Worm (Caenorhabditis elegans): ENCODE data around the gene Y57G11C.36.
A peak's percentile ranks its signal among the peaks of the same experiment; 100 is the strongest.

Y57G11C.36 gene

DNA sequence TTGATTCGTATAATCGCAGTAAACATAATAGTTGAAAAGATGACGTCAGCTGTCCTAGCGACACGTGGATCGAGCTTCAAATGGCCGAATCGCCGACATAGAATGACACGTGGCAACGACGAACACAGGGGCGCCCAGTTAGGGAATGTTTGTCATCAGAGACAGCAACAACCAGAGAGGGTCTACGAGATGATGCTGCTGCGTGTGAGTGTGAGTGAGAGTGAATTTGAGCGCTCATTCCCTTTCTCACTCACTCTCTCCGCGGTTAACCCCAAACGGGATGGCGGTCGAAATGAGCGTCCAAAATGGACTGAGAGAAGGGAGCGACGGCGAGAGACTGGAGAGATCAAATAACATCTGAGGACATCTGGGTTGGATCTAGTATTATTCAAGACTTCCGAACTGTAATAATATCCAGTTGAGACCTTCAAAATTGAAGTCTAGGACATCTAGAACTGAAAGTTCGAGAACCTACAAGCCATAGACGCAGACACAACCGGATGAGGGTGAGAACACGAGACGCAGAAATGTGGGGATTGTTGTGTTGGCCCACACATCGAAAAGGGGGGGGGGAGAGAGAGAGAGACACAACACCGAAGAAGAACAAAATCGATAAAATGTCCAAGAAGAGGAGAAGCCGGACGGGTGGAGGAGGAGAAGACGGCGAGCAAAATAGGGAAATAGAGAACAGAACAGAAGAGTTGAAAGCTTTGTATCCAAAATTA is 20.5 kb upstream of the Y57G11C.36 start (continued):
- TF ChIP-seq hmg-1.2 (GFP tag; IDR thresholded peaks at IDR 0.05): peak; percentile 48; the same call in 1 of the 2 replicates
- 0 out of 2 replicates have a peak, but pooled peaks have one; percentile 23 for TF ChIP-seq attf-3 (GFP tag; conservative IDR thresholded peaks at IDR 0.05)
- TF ChIP-seq ama-1 (optimal IDR thresholded peaks at IDR 0.05): peak; percentile 34
- TF ChIP-seq ama-1 (GFP tag; optimal IDR thresholded peaks at IDR 0.05): no peak
- no peak for TF ChIP-seq ZK185.1 (tag; optimal IDR thresholded peaks at IDR 0.05; ENCODE audit: poor library complexity, severe bottlenecking)
- TF ChIP-seq ztf-6 (GFP tag; IDR thresholded peaks at IDR 0.05): no peak
- peak; percentile 39; the same call in 1 of the 2 replicates for TF ChIP-seq lir-1 (GFP tag; conservative IDR thresholded peaks at IDR 0.05)
- TF ChIP-seq mes-4 (tag; optimal IDR thresholded peaks at IDR 0.05): no peak
- no peak for TF ChIP-seq rec-8 (tag; optimal IDR thresholded peaks at IDR 0.05)
- no peak for TF ChIP-seq tlf-1 (GFP tag; optimal IDR thresholded peaks at IDR 0.05)
- TF ChIP-seq aptf-2 (GFP tag; conservative IDR thresholded peaks at IDR 0.05): no peak
- TF ChIP-seq nfyb-1 (GFP tag; IDR thresholded peaks at IDR 0.05): 0 out of 2 replicates have a peak, but pooled peaks have one; percentile 30
- TF ChIP-seq bed-1 (GFP tag; IDR thresholded peaks at IDR 0.05): no peak
- no peak for TF ChIP-seq cebp-1 (GFP tag; IDR thresholded peaks at IDR 0.05)
- TF ChIP-seq cebp-1 (tag; optimal IDR thresholded peaks at IDR 0.05): no peak
- TF ChIP-seq F23B12.7 (tag; optimal IDR thresholded peaks at IDR 0.05; ENCODE audit: insufficient read depth): no peak
- TF ChIP-seq F39B2.1 (GFP tag; IDR thresholded peaks at IDR 0.05): no peak
- TF ChIP-seq lin-35 (GFP tag; optimal IDR thresholded peaks at IDR 0.05): peak in 1 of 3 experiments; percentile 13
- TF ChIP-seq B0261.1 (tag; optimal IDR thresholded peaks at IDR 0.05): no peak
- TF ChIP-seq ekl-4 (GFP tag; IDR thresholded peaks at IDR 0.05): no peak
- peak; percentile 75 to 88 for TF ChIP-seq let-607 (tag; optimal IDR thresholded peaks at IDR 0.05)

DNA sequence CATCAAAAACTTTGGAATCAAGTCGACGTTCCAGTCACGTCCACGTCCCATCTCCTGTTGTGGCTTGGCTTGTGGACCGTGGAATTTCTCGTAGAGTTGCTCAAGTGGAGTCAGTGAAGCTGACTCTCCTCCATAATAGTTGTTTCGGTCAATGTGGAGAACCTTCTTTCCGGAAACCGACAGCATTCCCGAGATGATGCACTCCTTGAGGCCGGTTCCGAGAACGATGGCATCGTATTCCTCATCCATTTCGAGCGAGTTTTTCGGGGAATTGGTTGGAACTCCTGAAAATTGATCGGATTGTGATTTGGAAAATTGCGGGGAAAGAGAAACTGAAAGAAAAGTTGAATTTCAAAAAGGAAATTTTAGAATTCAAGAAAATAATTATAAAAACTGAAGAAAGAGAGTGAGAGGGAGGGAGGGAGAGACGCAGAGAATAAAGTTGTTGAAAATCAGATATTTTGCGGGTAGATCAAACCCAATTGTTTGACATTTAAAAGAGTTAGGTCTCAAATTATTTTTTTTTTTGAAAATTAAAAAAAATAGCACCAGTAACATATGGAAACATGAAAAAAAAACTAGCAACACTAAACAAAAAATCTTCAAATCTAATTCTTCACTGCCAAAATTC is 19.1 kb upstream of the Y57G11C.36 start, which contains the start of gene gdi-1:
Gene gdi-1 (minus strand): TSS at position 286 of the 631 bp plus-strand sequence.
- no peak for TF ChIP-seq tlf-1 (GFP tag; optimal IDR thresholded peaks at IDR 0.05)
- no peak for TF ChIP-seq lin-35 (GFP tag; optimal IDR thresholded peaks at IDR 0.05)
- peak; percentile 65; the same call in 1 of the 2 replicates for TF ChIP-seq attf-6 (GFP tag; IDR thresholded peaks at IDR 0.05)
- no peak for TF ChIP-seq snpc-4 (GFP tag; optimal IDR thresholded peaks at IDR 0.05)
- peak in 1 of 4 experiments; percentile 72 for TF ChIP-seq snpc-4 (tag; optimal IDR thresholded peaks at IDR 0.05)
- no peak for TF ChIP-seq T26A5.8 (tag; optimal IDR thresholded peaks at IDR 0.05)
- no peak for TF ChIP-seq repo-1 (tag; optimal IDR thresholded peaks at IDR 0.05)
- peak; percentile 36; the same call in 1 of the 2 replicates for TF ChIP-seq madf-6 (GFP tag; IDR thresholded peaks at IDR 0.05)
- no peak for TF ChIP-seq F22D6.2 (tag; optimal IDR thresholded peaks at IDR 0.05)
- TF ChIP-seq snpc-1.3 (tag; optimal IDR thresholded peaks at IDR 0.05; ENCODE audit: insufficient read depth): peak; percentile 4
- no peak for TF ChIP-seq ztf-6 (GFP tag; IDR thresholded peaks at IDR 0.05)
- no peak for TF ChIP-seq ets-4 (GFP tag; optimal IDR thresholded peaks at IDR 0.05)
- TF ChIP-seq ztf-18 (tag; optimal IDR thresholded peaks at IDR 0.05): peak; percentile 13
- peak; percentile 20 for TF ChIP-seq dpl-1 (GFP tag; optimal IDR thresholded peaks at IDR 0.05)
- TF ChIP-seq efl-1 (GFP tag; optimal IDR thresholded peaks at IDR 0.05): peak; percentile 43
- peak; percentile 9 for TF ChIP-seq snpc-1.1 (tag; optimal IDR thresholded peaks at IDR 0.05; ENCODE audit: insufficient read depth)
- no peak for TF ChIP-seq ceh-79 (tag; optimal IDR thresholded peaks at IDR 0.05)
